Worm (Caenorhabditis elegans) whole organism, young adult: Measurements from ENCODE around the gene nas-13.
A peak's percentile ranks its signal among the peaks of the same experiment; 100 is the strongest.

Experiments used
- F37B4.10 ChIP-seq: fragments of 200-800 bp; sonication (Bioruptor generic); IDR thresholded peaks from 2 replicates; pipeline ENCODE4 v1.3.6; 2022; ENCODE audit warnings: missing genetic modification characterization, missing compliant biosample characterization
- F49E8.2 ChIP-seq: sonication (generic microtip); optimal IDR thresholded peaks from 3 replicates; lab custom pipeline; 2017; ENCODE audit warnings: missing genetic modification characterization, mild to moderate bottlenecking, missing compliant biosample characterization, antibody characterized with exemption, moderate library complexity; ENCODE audit not compliant: insufficient read depth
- F55B11.4 ChIP-seq: sonication (generic microtip); optimal IDR thresholded peaks from 2 replicates; lab custom pipeline; 2016; ENCODE audit warnings: missing compliant biosample characterization, missing genetic modification characterization, borderline replicate concordance; ENCODE audit not compliant: insufficient read depth
- K12H6.12 ChIP-seq: fragments of 200-800 bp; sonication (Bioruptor generic); optimal IDR thresholded peaks from 2 replicates; lab custom pipeline; 2018; ENCODE audit warnings: mild to moderate bottlenecking, missing genetic modification characterization, missing compliant biosample characterization
- Y53G8AR.9 ChIP-seq: fragments of 200-800 bp; sonication (Bioruptor generic); conservative IDR thresholded peaks from 2 replicates; pipeline ENCODE4 v1.3.6; 2022; ENCODE audit warnings: missing genetic modification reagents, missing genetic modification characterization, missing compliant biosample characterization
- Y56A3A.18 ChIP-seq: fragments of 200-800 bp; sonication (Bioruptor generic); IDR thresholded peaks from 2 replicates; pipeline ENCODE4 v1.3.6; 2022; ENCODE audit warnings: missing genetic modification reagents, missing genetic modification characterization, missing compliant biosample characterization
- Y79H2A.3 ChIP-seq: fragments of 200-800 bp; sonication (Bioruptor generic); conservative IDR thresholded peaks from 2 replicates; pipeline ENCODE4 v1.3.6; 2022; ENCODE audit warnings: missing genetic modification reagents, missing genetic modification characterization, missing compliant biosample characterization
- ZK185.1 ChIP-seq: sonication (generic microtip); optimal IDR thresholded peaks from 2 replicates; lab custom pipeline; 2016; ENCODE audit warnings: mild to moderate bottlenecking, missing genetic modification characterization, missing compliant biosample characterization; ENCODE audit not compliant: poor library complexity, severe bottlenecking
- athp-1 ChIP-seq: sonication (generic microtip); optimal IDR thresholded peaks from 2 replicates; lab custom pipeline; 2017; ENCODE audit warnings: mild to moderate bottlenecking, missing genetic modification characterization, missing compliant biosample characterization
- bed-1 ChIP-seq: fragments of 200-800 bp; sonication (Bioruptor generic); IDR thresholded peaks from 2 replicates; pipeline ENCODE4 v1.3.6; 2022; ENCODE audit warnings: missing genetic modification reagents, missing genetic modification characterization, missing compliant biosample characterization
- ccch-3 ChIP-seq: fragments of 200-800 bp; sonication (Bioruptor generic); optimal IDR thresholded peaks from 2 replicates; lab custom pipeline; 2018; ENCODE audit warnings: mild to moderate bottlenecking, missing genetic modification characterization, missing compliant biosample characterization
- cebp-1 ChIP-seq, 2 experiments: fragments of 200-800 bp in 1 of 2; sonication (Bioruptor generic) in 1 of 2; sonication (generic microtip) in 1 of 2; IDR thresholded peaks in 1 of 2; optimal IDR thresholded peaks in 1 of 2; 2 replicates each; pipeline versions ENCODE4 v1.3.6 to Lab custom; 2017 to 2022; ENCODE audit warnings: missing compliant biosample characterization in 2 of 2, missing genetic modification characterization in 2 of 2, mild to moderate bottlenecking in 1 of 2, missing genetic modification reagents in 1 of 2, moderate library complexity in 1 of 2
- egrh-3 ChIP-seq: fragments of 200-800 bp; sonication (Bioruptor generic); IDR thresholded peaks from 2 replicates; pipeline ENCODE4 v1.3.6; 2022; ENCODE audit warnings: missing genetic modification reagents, missing genetic modification characterization, missing compliant biosample characterization
- hmg-1.2 ChIP-seq: fragments of 200-800 bp; sonication (Bioruptor generic); IDR thresholded peaks from 2 replicates; pipeline ENCODE4 v1.3.6; 2022; ENCODE audit warnings: missing genetic modification reagents, missing genetic modification characterization, missing compliant biosample characterization
- hmg-20 ChIP-seq: fragments of 200-800 bp; sonication (Bioruptor generic); IDR thresholded peaks from 2 replicates; pipeline ENCODE4 v1.3.6; 2022; ENCODE audit warnings: missing genetic modification reagents, missing genetic modification characterization, missing compliant biosample characterization
- hsf-1 ChIP-seq: fragments of 200-800 bp; sonication (Bioruptor generic); IDR thresholded peaks from 2 replicates; pipeline ENCODE4 v1.3.6; 2022; ENCODE audit warnings: missing genetic modification reagents, missing genetic modification characterization, missing compliant biosample characterization
- let-526 ChIP-seq: fragments of 200-800 bp; sonication (Bioruptor generic); IDR thresholded peaks from 2 replicates; pipeline ENCODE4 v1.3.6; 2022; ENCODE audit warnings: missing genetic modification reagents, missing genetic modification characterization, missing compliant biosample characterization
- mcd-1 ChIP-seq: fragments of 200-800 bp; sonication (Bioruptor generic); IDR thresholded peaks from 2 replicates; pipeline ENCODE4 v1.3.6; 2022; ENCODE audit warnings: missing genetic modification reagents, missing genetic modification characterization, missing compliant biosample characterization
- nfyb-1 ChIP-seq: fragments of 200-800 bp; sonication (Bioruptor generic); IDR thresholded peaks from 2 replicates; pipeline ENCODE4 v1.3.6; 2022; ENCODE audit warnings: missing genetic modification reagents, missing genetic modification characterization, missing compliant biosample characterization
- nhr-80 ChIP-seq: sonication (generic microtip); optimal IDR thresholded peaks from 2 replicates; lab custom pipeline; 2016; ENCODE audit warnings: missing genetic modification characterization, missing compliant biosample characterization
- nhr-90 ChIP-seq: sonication (generic microtip); optimal IDR thresholded peaks from 2 replicates; lab custom pipeline; 2016; ENCODE audit warnings: missing genotype, mild to moderate bottlenecking, missing genetic modification characterization, missing compliant biosample characterization
- pha-4 ChIP-seq: fragments of 150-350 bp; sonication (generic microtip); optimal IDR thresholded peaks from 2 replicates; lab custom pipeline; 2014; ENCODE audit warnings: missing biosample characterization, missing genetic modification reagents, missing genetic modification characterization
- repo-1 ChIP-seq: sonication (generic microtip); optimal IDR thresholded peaks from 2 replicates; lab custom pipeline; 2017; ENCODE audit warnings: mild to moderate bottlenecking, missing genetic modification characterization, missing compliant biosample characterization
- rpc-1 ChIP-seq, 2 experiments: fragments of 150-350 bp in 1 of 2; sonication (generic microtip) in 1 of 2; optimal IDR thresholded peaks; 2 replicates each; lab custom pipeline; 2014 to 2018; ENCODE audit warnings: missing biosample characterization in 1 of 2, missing genetic modification characterization in 1 of 2, missing genetic modification reagents in 1 of 2, missing genotype in 1 of 2
- sea-2 ChIP-seq: fragments of 200-800 bp; sonication (Bioruptor generic); IDR thresholded peaks from 2 replicates; pipeline ENCODE4 v1.3.6; 2022; ENCODE audit warnings: missing genetic modification characterization, missing compliant biosample characterization
- snpc-1.1 ChIP-seq: sonication (generic microtip); optimal IDR thresholded peaks from 2 replicates; lab custom pipeline; 2017; ENCODE audit warnings: missing genetic modification characterization, mild to moderate bottlenecking, missing compliant biosample characterization, antibody characterized with exemption, moderate library complexity, missing genotype, missing genetic modification reagents; ENCODE audit not compliant: insufficient read depth
- snpc-3.4 ChIP-seq: sonication (generic microtip); optimal IDR thresholded peaks from 2 replicates; lab custom pipeline; 2017; ENCODE audit warnings: missing genetic modification characterization, mild to moderate bottlenecking, missing compliant biosample characterization, antibody characterized with exemption, moderate library complexity, missing genotype, missing genetic modification reagents
- zim-3 ChIP-seq: sonication (generic microtip); optimal IDR thresholded peaks from 2 replicates; lab custom pipeline; 2017; ENCODE audit warnings: mild to moderate bottlenecking, missing genetic modification characterization, moderate library complexity, missing compliant biosample characterization
- ztf-22 ChIP-seq: fragments of 200-800 bp; sonication (Bioruptor generic); optimal IDR thresholded peaks from 2 replicates; lab custom pipeline; 2018; ENCODE audit warnings: mild to moderate bottlenecking, missing genetic modification characterization, moderate library complexity, missing compliant biosample characterization
- ztf-25 ChIP-seq: fragments of 200-800 bp; sonication (Bioruptor generic); IDR thresholded peaks from 2 replicates; pipeline ENCODE4 v1.3.6; 2022; ENCODE audit warnings: missing genetic modification reagents, missing genetic modification characterization, missing compliant biosample characterization
- ztf-26 ChIP-seq: sonication (generic microtip); optimal IDR thresholded peaks from 2 replicates; lab custom pipeline; 2017; ENCODE audit warnings: missing genetic modification characterization, missing compliant biosample characterization
- ztf-3 ChIP-seq: fragments of 200-800 bp; sonication (Bioruptor generic); optimal IDR thresholded peaks from 2 replicates; lab custom pipeline; 2018; ENCODE audit warnings: mild to moderate bottlenecking, missing genetic modification characterization, missing compliant biosample characterization

nas-13 gene

DNA sequence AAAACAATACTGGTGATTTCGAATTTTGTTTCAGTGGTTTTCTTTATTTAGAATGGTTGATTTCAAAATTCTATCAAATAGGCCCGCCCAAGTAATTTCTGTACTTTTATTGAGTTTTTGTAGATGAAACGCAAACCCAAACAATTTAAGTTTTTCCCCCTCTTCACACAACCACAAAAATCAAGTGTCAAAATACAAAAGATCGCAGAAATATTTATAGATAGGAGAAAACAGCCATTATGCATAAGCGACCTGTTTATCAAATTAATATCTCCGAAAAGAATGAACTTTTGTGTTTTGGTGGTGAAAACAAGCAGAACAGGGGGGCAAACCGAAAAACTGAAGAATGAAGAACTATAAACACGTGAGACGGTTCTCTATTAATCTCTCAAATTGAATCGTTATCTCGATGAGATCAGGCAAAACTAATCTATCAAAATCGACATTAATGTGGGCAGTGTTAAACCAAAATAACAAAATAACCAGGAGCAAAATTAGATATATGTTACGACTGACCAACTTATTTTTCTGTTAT is 43.9 kb downstream of the nas-13 start:
- no peak for TF ChIP-seq repo-1 (tag; lab: Kevin White, UChicago)
- no peak for TF ChIP-seq ztf-3 (GFP tag; lab: Kevin White, UChicago)
- no peak for TF ChIP-seq cebp-1 (GFP tag; IDR thresholded peaks at IDR 0.05; lab: Robert Waterston, UW)
- no peak for TF ChIP-seq cebp-1 (tag; optimal IDR thresholded peaks at IDR 0.05; lab: Kevin White, UChicago)
- no peak for TF ChIP-seq K12H6.12
- TF ChIP-seq ztf-25 (GFP tag; lab: Robert Waterston, UW) = no peak
- no peak for TF ChIP-seq pha-4 (tag; lab: Kevin White, UChicago)
- no peak for TF ChIP-seq sea-2 (GFP tag; lab: Robert Waterston, UW)
- TF ChIP-seq ccch-3 (GFP tag; lab: Kevin White, UChicago) = no peak
- no peak for TF ChIP-seq snpc-1.1
- TF ChIP-seq Y53G8AR.9 (GFP tag; lab: Robert Waterston, UW) = no peak
- TF ChIP-seq hsf-1 (GFP tag; lab: Robert Waterston, UW) = no peak

DNA sequence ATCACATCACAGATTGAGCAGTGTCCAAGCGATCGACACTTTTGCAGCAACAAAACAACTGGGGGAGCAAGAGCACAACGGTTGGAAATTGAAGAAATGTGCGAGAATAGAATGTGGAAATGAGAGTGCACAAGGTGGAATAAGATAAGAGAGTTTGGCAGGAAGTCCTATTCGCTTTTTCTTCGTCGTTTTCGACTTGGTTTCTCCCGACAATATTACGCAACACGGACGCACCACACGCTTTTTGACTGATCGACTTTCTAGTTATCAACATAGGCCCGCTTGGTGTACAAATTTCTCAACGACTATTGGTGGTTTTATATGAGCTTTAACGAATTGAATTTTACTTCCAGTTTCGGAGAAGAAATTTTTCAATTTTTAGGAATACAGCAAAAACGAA is 45.1 kb downstream of the nas-13 start:
- TF ChIP-seq nhr-80 (tag; lab: Kevin White, UChicago) (peak; percentile 87), hmg-1.2 (GFP tag; lab: Robert Waterston, UW) (peak; percentile 7; the same call in 1 of the 2 replicates), nfyb-1 (peak; percentile 51; the same call in 1 of the 2 replicates), Y79H2A.3 (no peak), snpc-3.4 (tag; lab: Kevin White, UChicago) (no peak), cebp-1 (GFP tag; IDR thresholded peaks at IDR 0.05; lab: Robert Waterston, UW) (no peak), cebp-1 (tag; optimal IDR thresholded peaks at IDR 0.05; lab: Kevin White, UChicago) (peak; percentile 69), Y56A3A.18 (GFP tag; lab: Robert Waterston, UW) (0 out of 2 replicates have a peak, but pooled peaks have one; percentile 19)

DNA sequence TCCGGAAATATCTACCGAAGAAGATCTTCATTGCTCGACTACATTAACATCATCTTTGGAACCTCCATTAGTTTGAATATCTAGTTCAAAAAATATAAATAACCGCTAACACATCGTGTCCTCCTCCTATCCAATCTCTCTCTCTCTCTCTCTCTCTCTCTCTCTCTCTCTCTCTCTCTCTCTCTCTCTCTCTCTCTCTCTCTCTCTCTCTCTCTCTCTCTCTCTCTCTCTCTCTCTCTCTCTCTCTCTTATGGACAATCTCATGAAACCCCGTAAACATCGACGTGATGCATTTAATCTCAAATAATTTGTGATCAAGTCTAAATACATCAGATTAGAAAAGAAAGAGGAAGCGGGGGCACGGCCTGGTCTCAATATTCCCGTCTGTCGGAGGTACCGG is 45.8 kb downstream of the nas-13 start:
- TF ChIP-seq egrh-3 (GFP tag; lab: Robert Waterston, UW) = 0 out of 2 replicates have a peak, but pooled peaks have one; percentile 30
- TF ChIP-seq bed-1 (GFP tag; lab: Robert Waterston, UW) = no peak
- TF ChIP-seq, all 124 proteins: peak for 1

ce11 chrX:15381486-15381885 is 46.6 kb downstream of the nas-13 start:
- TF ChIP-seq nhr-90 (tag; lab: Kevin White, UChicago) = no peak
- TF ChIP-seq F49E8.2 (tag; lab: Kevin White, UChicago) = no peak
- no peak for TF ChIP-seq F55B11.4 (tag; lab: Kevin White, UChicago)
- no peak for TF ChIP-seq zim-3
- no peak for TF ChIP-seq snpc-3.4 (tag; lab: Kevin White, UChicago)
- no peak for TF ChIP-seq egrh-3 (GFP tag; lab: Robert Waterston, UW)
- no peak for TF ChIP-seq F37B4.10 (GFP tag; lab: Robert Waterston, UW)
- no peak for TF ChIP-seq ztf-22 (GFP tag; lab: Kevin White, UChicago)
- TF ChIP-seq athp-1 = no peak
- TF ChIP-seq ZK185.1 (tag; lab: Kevin White, UChicago) = no peak
- TF ChIP-seq rpc-1 (optimal IDR thresholded peaks at IDR 0.05; lab: Kevin White, UChicago) = no peak
- TF ChIP-seq rpc-1 (tag; optimal IDR thresholded peaks at IDR 0.05; lab: Kevin White, UChicago) = no peak
- TF ChIP-seq hmg-20 (GFP tag; lab: Robert Waterston, UW) = no peak
- TF ChIP-seq mcd-1 (GFP tag; lab: Robert Waterston, UW) = no peak
- TF ChIP-seq ztf-26 (tag; lab: Kevin White, UChicago) = no peak
- no peak for TF ChIP-seq let-526 (GFP tag; lab: Robert Waterston, UW)
